Worm (Caenorhabditis elegans) whole organism, mixed stage, embryonic: ENCODE results near the gene bli-5.

Source experiments
- M03D4.4 ChIP-seq: sonication (generic microtip); optimal IDR thresholded peaks from 2 replicates; lab custom pipeline; 2017; ENCODE audit warnings: mild to moderate bottlenecking, missing genetic modification characterization, missing compliant biosample characterization
- bed-3 ChIP-seq: fragments of 200-800 bp; sonication (Bioruptor generic); optimal IDR thresholded peaks from 3 replicates; lab custom pipeline; 2018; ENCODE audit warnings: mild to moderate bottlenecking, missing genetic modification characterization, moderate library complexity, missing compliant biosample characterization
- blmp-1 ChIP-seq: fragments of 150-350 bp; optimal IDR thresholded peaks from 2 replicates; lab custom pipeline; 2014; ENCODE audit warnings: missing biosample characterization, missing genetic modification characterization
- ceh-39 ChIP-seq: fragments of 150-350 bp; optimal IDR thresholded peaks from 2 replicates; lab custom pipeline; 2014; ENCODE audit warnings: missing biosample characterization, missing genetic modification characterization
- ceh-43 ChIP-seq: fragments of 200-800 bp; sonication (Bioruptor generic); optimal IDR thresholded peaks from 2 replicates; lab custom pipeline; 2018; ENCODE audit warnings: mild to moderate bottlenecking, missing genetic modification characterization, moderate library complexity, missing compliant biosample characterization
- ceh-83 ChIP-seq: fragments of 200-800 bp; sonication (Bioruptor generic); optimal IDR thresholded peaks from 2 replicates; lab custom pipeline; 2018; ENCODE audit warnings: mild to moderate bottlenecking, missing genetic modification characterization, missing compliant biosample characterization
- ces-1 ChIP-seq: fragments of 150-350 bp; optimal IDR thresholded peaks from 2 replicates; lab custom pipeline; 2014; ENCODE audit warnings: missing biosample characterization, missing genetic modification reagents, missing genetic modification characterization
- cnd-1 ChIP-seq: fragments of 200-800 bp; sonication (Bioruptor generic); optimal IDR thresholded peaks from 2 replicates; lab custom pipeline; 2018; ENCODE audit warnings: mild to moderate bottlenecking, missing genetic modification characterization, missing compliant biosample characterization
- drap-1 ChIP-seq: fragments of 200-800 bp; sonication (Bioruptor generic); optimal IDR thresholded peaks from 3 replicates; lab custom pipeline; 2018; ENCODE audit warnings: mild to moderate bottlenecking, missing genetic modification characterization, missing compliant biosample characterization
- elt-3 ChIP-seq: fragments of 150-350 bp; optimal IDR thresholded peaks from 2 replicates; lab custom pipeline; 2014; ENCODE audit warnings: missing biosample characterization, missing genetic modification characterization
- flh-1 ChIP-seq: fragments of 200-800 bp; sonication (Bioruptor generic); optimal IDR thresholded peaks from 2 replicates; lab custom pipeline; 2018; ENCODE audit warnings: mild to moderate bottlenecking, missing genetic modification characterization, moderate library complexity, missing compliant biosample characterization
- hlh-1 ChIP-seq: fragments of 150-350 bp; optimal IDR thresholded peaks from 2 replicates; lab custom pipeline; 2014; ENCODE audit warnings: missing biosample characterization, missing genetic modification reagents, missing genetic modification characterization
- lin-13 ChIP-seq: fragments of 150-350 bp; optimal IDR thresholded peaks from 2 replicates; lab custom pipeline; 2014; ENCODE audit warnings: missing biosample characterization, missing genetic modification characterization
- lin-32 ChIP-seq: fragments of 200-800 bp; sonication (Bioruptor generic); optimal IDR thresholded peaks from 2 replicates; lab custom pipeline; 2018; ENCODE audit warnings: mild to moderate bottlenecking, missing genetic modification characterization, missing compliant biosample characterization
- mab-5 ChIP-seq: fragments of 150-350 bp; optimal IDR thresholded peaks from 2 replicates; lab custom pipeline; 2014; ENCODE audit warnings: missing biosample characterization, missing genetic modification characterization
- mep-1 ChIP-seq: fragments of 150-350 bp; optimal IDR thresholded peaks from 2 replicates; lab custom pipeline; 2017; ENCODE audit warnings: missing biosample characterization, missing genetic modification reagents, missing genetic modification characterization, inconsistent platforms
- mls-2 ChIP-seq: sonication (generic microtip); optimal IDR thresholded peaks from 2 replicates; lab custom pipeline; 2016; ENCODE audit warnings: mild to moderate bottlenecking, missing genetic modification characterization, moderate library complexity, missing compliant biosample characterization
- nhr-12 ChIP-seq: fragments of 150-350 bp; optimal IDR thresholded peaks from 2 replicates; lab custom pipeline; 2014; ENCODE audit warnings: missing biosample characterization, missing genetic modification characterization
- nhr-237 ChIP-seq: fragments of 150-350 bp; optimal IDR thresholded peaks from 2 replicates; lab custom pipeline; 2014; ENCODE audit warnings: missing biosample characterization, missing genetic modification characterization
- nhr-76 ChIP-seq: sonication (generic microtip); optimal IDR thresholded peaks from 2 replicates; lab custom pipeline; 2017; ENCODE audit warnings: missing biosample characterization, missing genetic modification characterization
- pha-4 ChIP-seq: fragments of 150-350 bp; optimal IDR thresholded peaks from 2 replicates; lab custom pipeline; 2018; ENCODE audit warnings: missing biosample characterization, missing genetic modification reagents, missing genetic modification characterization
- sem-2 ChIP-seq: fragments of 200-800 bp; sonication (Bioruptor generic); optimal IDR thresholded peaks from 2 replicates; lab custom pipeline; 2018; ENCODE audit warnings: mild to moderate bottlenecking, missing genetic modification characterization, missing compliant biosample characterization
- snpc-4 ChIP-seq: fragments of 150-350 bp; optimal IDR thresholded peaks from 2 replicates; lab custom pipeline; 2014; ENCODE audit warnings: missing biosample characterization, missing genetic modification characterization
- sptf-1 ChIP-seq: sonication (generic microtip); optimal IDR thresholded peaks from 2 replicates; lab custom pipeline; 2017; ENCODE audit warnings: mild to moderate bottlenecking, missing genetic modification characterization, moderate library complexity, missing compliant biosample characterization
- tbx-8 ChIP-seq: fragments of 200-800 bp; sonication (Bioruptor generic); optimal IDR thresholded peaks from 2 replicates; lab custom pipeline; 2018; ENCODE audit warnings: mild to moderate bottlenecking, missing genetic modification characterization, moderate library complexity, missing compliant biosample characterization
- unc-120 ChIP-seq: sonication (generic microtip); optimal IDR thresholded peaks from 2 replicates; lab custom pipeline; 2017; ENCODE audit warnings: missing genetic modification characterization, missing compliant biosample characterization; ENCODE audit not compliant: poor library complexity, severe bottlenecking
- unc-62 ChIP-seq: fragments of 150-350 bp; optimal IDR thresholded peaks from 2 replicates; lab custom pipeline; 2014; ENCODE audit warnings: missing biosample characterization, missing genetic modification reagents, missing genetic modification characterization
- zip-8 ChIP-seq: fragments of 150-350 bp; optimal IDR thresholded peaks from 2 replicates; lab custom pipeline; 2014; ENCODE audit warnings: missing biosample characterization, missing genetic modification characterization
- ztf-11 ChIP-seq: fragments of 150-350 bp; optimal IDR thresholded peaks from 2 replicates; lab custom pipeline; 2014; ENCODE audit warnings: missing biosample characterization, missing genetic modification characterization

Gene bli-5

DNA sequence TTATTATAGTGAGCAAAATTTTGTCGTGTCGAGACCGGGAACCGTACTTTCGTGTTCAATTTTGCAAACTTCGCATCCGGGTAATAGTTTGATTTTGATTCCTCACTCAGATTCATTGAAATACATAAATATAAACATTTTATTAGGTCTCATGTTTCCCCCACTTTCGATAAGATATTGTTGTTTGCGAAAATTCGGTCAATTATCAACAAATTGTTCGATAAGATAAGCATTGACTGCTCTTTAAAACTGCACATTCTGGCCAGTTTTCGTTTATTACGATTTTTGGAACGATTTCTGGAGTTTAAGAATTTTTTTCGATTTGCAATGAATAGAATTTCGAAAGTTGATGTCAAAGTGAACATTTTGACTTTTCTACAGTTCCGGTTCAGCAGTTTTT is 40.9 kb downstream of the bli-5 start:
- TF ChIP-seq lin-13 (tag; lab: Kevin White, UChicago) = no peak
- no peak for TF ChIP-seq snpc-4 (tag; lab: Kevin White, UChicago)
- TF ChIP-seq blmp-1 (tag; lab: Kevin White, UChicago) = no peak
- no peak for TF ChIP-seq mls-2 (tag; lab: Kevin White, UChicago)
- TF ChIP-seq elt-3 (tag; lab: Kevin White, UChicago) = no peak
- no peak for TF ChIP-seq unc-120

DNA sequence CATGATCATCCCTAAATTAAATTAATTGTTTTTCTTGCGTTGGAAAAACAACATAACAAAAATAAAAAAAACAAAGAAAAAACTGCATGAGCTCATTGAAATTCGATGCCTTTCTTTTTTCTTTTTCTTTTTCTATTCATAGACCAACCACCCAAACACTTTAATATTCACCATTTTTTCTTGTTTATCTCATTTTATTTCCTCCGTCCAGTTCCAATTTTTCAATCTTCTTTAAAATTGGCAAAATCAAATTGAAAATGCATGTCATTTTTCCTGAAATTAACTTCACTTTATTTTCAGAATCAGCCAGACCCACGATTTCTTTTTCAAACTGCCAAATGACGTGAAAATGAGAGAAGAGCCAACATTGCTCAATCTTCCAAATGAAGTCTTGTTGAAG is 43.7 kb downstream of the bli-5 start, which contains the start of gene T03F6.4:
TSS of gene T03F6.4 (plus strand) at position 301 of the 400 bp plus-strand sequence.
- TF ChIP-seq bed-3 (no peak), nhr-12 (no peak), ceh-83 (no peak)

DNA sequence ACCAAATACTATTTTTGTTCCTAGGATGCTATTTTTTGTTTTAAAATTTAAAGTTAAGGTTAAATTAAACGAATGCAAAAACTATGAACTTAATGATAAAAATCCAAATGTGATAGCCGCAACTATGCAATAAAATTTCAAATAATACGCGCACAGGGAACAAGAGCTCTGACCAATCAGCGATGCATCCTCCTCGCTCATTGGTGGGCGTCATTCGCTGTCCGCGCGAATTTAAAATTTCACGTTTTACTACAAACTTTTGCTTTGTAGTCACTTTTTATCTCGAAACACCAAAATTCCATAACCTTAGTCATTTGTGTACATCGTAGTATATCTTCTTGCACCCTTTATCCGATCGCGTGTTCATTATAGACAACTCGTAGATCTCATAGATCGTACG is 46.4 kb downstream of the bli-5 start:
- TF ChIP-seq sem-2 (GFP tag; lab: Kevin White, UChicago) (no peak), nhr-12 (no peak), nhr-237 (tag; lab: Kevin White, UChicago) (no peak), flh-1 (GFP tag; lab: Kevin White, UChicago) (no peak), sptf-1 (tag; lab: Kevin White, UChicago) (no peak), drap-1 (GFP tag; lab: Kevin White, UChicago) (no peak), mls-2 (tag; lab: Kevin White, UChicago) (no peak), ceh-39 (no peak), unc-62 (GFP tag; lab: Kevin White, UChicago) (no peak)
- TF ChIP-seq, all 35 proteins: peak for 0

DNA sequence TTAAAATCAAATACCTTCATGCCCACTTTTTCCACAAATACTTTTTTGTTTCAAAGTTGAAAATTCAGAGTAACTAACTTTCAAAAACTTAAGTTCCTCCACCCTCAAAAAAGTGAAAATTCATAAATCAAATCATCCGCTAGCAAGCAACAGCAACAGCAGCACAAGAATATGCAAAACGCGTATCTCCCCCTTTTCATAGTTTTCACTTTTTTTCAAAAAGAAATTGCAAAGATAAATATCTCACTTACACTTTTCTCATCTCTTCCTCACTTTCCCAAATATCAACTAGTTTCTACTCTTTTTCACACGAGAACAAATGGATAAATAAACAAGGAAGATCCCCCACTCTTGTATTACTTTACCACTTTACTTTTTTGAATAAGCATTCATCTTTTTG is 47.9 kb downstream of the bli-5 start:
- no peak for TF ChIP-seq cnd-1 (tag; lab: Kevin White, UChicago)
- TF ChIP-seq mab-5 (tag; lab: Kevin White, UChicago) = no peak
- TF ChIP-seq ces-1 (GFP tag; lab: Kevin White, UChicago) = peak; percentile 25
- no peak for TF ChIP-seq ztf-11 (tag; lab: Kevin White, UChicago)
- TF ChIP-seq nhr-12 = no peak
- peak; percentile 78 for TF ChIP-seq blmp-1 (tag; lab: Kevin White, UChicago)
- TF ChIP-seq bed-3 = no peak
- TF ChIP-seq elt-3 (tag; lab: Kevin White, UChicago) = no peak
- TF ChIP-seq ceh-43 (GFP tag; lab: Kevin White, UChicago) = no peak
- no peak for TF ChIP-seq M03D4.4 (tag; lab: Kevin White, UChicago)
- TF ChIP-seq mep-1 (tag; lab: Kevin White, UChicago) = no peak
- TF ChIP-seq pha-4 (tag; lab: Kevin White, UChicago) = no peak
- TF ChIP-seq, all 35 proteins: peak for 2

DNA sequence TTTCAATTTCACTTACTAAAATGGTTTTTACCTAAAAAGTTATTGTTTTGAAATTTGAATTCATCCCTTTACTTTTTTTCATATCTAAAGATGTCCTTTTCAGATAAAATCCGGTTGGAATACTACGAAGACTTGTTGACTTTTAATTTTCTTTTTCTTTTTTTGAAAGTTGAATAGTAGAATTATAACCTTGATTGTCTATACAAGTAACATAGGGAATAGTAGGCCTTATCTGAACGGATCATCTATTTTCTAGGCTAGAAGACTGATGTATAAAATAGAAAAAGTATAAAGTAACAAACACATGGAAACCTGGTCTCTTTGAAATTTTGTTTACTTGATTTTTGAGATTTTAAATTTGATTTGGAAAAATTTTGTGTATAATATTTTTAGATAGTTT is 48.7 kb downstream of the bli-5 start:
- TF ChIP-seq nhr-12 (no peak), hlh-1 (tag; lab: Kevin White, UChicago) (no peak), snpc-4 (tag; lab: Kevin White, UChicago) (no peak), sem-2 (GFP tag; lab: Kevin White, UChicago) (no peak), lin-32 (GFP tag; lab: Kevin White, UChicago) (no peak), flh-1 (GFP tag; lab: Kevin White, UChicago) (no peak), pha-4 (tag; lab: Kevin White, UChicago) (no peak), blmp-1 (tag; lab: Kevin White, UChicago) (no peak), lin-13 (tag; lab: Kevin White, UChicago) (no peak), ceh-43 (GFP tag; lab: Kevin White, UChicago) (no peak), nhr-76 (tag; lab: Kevin White, UChicago) (no peak), ces-1 (GFP tag; lab: Kevin White, UChicago) (no peak), tbx-8 (GFP tag; lab: Kevin White, UChicago) (no peak), elt-3 (tag; lab: Kevin White, UChicago) (no peak), ceh-83 (no peak), zip-8 (tag; lab: Kevin White, UChicago) (no peak), nhr-237 (tag; lab: Kevin White, UChicago) (no peak)

DNA sequence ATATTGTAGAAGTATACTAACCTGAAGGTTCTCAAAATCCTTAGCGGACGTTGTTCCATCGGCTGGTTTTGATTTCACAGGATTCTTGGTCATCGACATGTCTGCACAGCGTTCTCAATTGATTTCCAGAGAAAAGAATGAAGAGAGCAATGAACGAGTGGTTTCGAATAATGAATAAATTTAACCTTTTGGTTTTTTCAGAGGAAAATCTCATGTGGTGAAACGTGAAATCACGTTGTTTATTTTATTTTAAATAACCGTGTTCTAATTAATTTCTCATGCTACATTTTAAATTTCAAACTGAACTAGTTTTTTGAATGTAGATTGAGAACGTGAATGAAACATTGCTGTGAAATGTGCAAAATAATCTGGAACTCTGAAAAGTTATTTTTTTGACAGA is 49.4 kb downstream of the bli-5 start, which contains the start of gene T03F6.6:
TSS of gene T03F6.6 (minus strand) at position 101 of the 400 bp plus-strand sequence.
- TF ChIP-seq mep-1 (tag; lab: Kevin White, UChicago) (no peak), tbx-8 (GFP tag; lab: Kevin White, UChicago) (no peak), cnd-1 (tag; lab: Kevin White, UChicago) (no peak)
